Fruit fly (Drosophila melanogaster) whole organism, embryonic: ENCODE data around the gene dnc.

ENCODE experiments used
- B-H1 ChIP-seq: fragments of 200-800 bp; sonication (Bioruptor generic); IDR thresholded peaks from 3 replicates; pipeline ENCODE4 v1.3.6; 2022; ENCODE audit warnings: missing biosample characterization, missing genetic modification characterization
- B-H2 ChIP-seq: fragments of 200-800 bp; sonication (Bioruptor generic); optimal IDR thresholded peaks from 2 replicates; lab custom pipeline; 2018; ENCODE audit warnings: missing biosample characterization, mild to moderate bottlenecking, missing genetic modification characterization
- CG11398 ChIP-seq: fragments of 200-800 bp; sonication (Bioruptor generic); optimal IDR thresholded peaks from 2 replicates; lab custom pipeline; 2016; ENCODE audit warnings: missing biosample characterization, missing genetic modification characterization
- CG12071 ChIP-seq: fragments of 200-800 bp; sonication (Bioruptor generic); optimal IDR thresholded peaks from 3 replicates; lab custom pipeline; 2018; ENCODE audit warnings: missing biosample characterization, mild to moderate bottlenecking, missing genetic modification characterization
- CG12744 ChIP-seq: fragments of 200-800 bp; sonication (Bioruptor generic); optimal IDR thresholded peaks from 2 replicates; lab custom pipeline; 2016; ENCODE audit warnings: missing biosample characterization, missing genetic modification characterization
- CG13424 ChIP-seq: fragments of 200-800 bp; sonication (Bioruptor generic); optimal IDR thresholded peaks from 2 replicates; lab custom pipeline; 2019; ENCODE audit warnings: missing biosample characterization, mild to moderate bottlenecking, missing genetic modification characterization, moderate library complexity
- CG14050 ChIP-seq: fragments of 200-800 bp; sonication (Bioruptor generic); IDR thresholded peaks from 3 replicates; pipeline ENCODE4 v1.3.6; 2022; ENCODE audit warnings: missing biosample characterization, missing genetic modification characterization
- CG14710 ChIP-seq: fragments of 200-800 bp; sonication (Bioruptor generic); optimal IDR thresholded peaks from 3 replicates; lab custom pipeline; 2019; ENCODE audit warnings: missing biosample characterization, mild to moderate bottlenecking, missing genetic modification characterization, moderate library complexity
- CG15514 ChIP-seq: fragments of 200-800 bp; sonication (Bioruptor generic); optimal IDR thresholded peaks from 3 replicates; lab custom pipeline; 2017; ENCODE audit warnings: missing biosample characterization, missing genetic modification characterization, mild to moderate bottlenecking, moderate library complexity, missing genetic modification reagents
- CG15696 ChIP-seq: fragments of 200-800 bp; sonication (Bioruptor generic); optimal IDR thresholded peaks from 2 replicates; lab custom pipeline; 2019; ENCODE audit warnings: missing biosample characterization, mild to moderate bottlenecking, missing genetic modification characterization, moderate library complexity
- CG17385 ChIP-seq: fragments of 200-800 bp; sonication (Bioruptor generic); optimal IDR thresholded peaks from 3 replicates; lab custom pipeline; 2018; ENCODE audit warnings: missing biosample characterization, mild to moderate bottlenecking, missing genetic modification characterization
- CG1832 ChIP-seq: fragments of 200-800 bp; sonication (Bioruptor generic); optimal IDR thresholded peaks from 2 replicates; lab custom pipeline; 2017; ENCODE audit warnings: missing biosample characterization, mild to moderate bottlenecking, missing genetic modification characterization, inconsistent platforms
- CG2129 ChIP-seq: fragments of 200-800 bp; sonication (Bioruptor generic); IDR thresholded peaks from 2 replicates; pipeline ENCODE4 v1.3.6; 2022; ENCODE audit warnings: missing biosample characterization, missing genetic modification characterization; ENCODE audit not compliant: partially characterized antibody
- CG30020 ChIP-seq: fragments of 200-800 bp; optimal IDR thresholded peaks from 2 replicates; lab custom pipeline; 2019; ENCODE audit warnings: missing biosample characterization, mild to moderate bottlenecking, missing genetic modification characterization, moderate library complexity
- CG3065 ChIP-seq: fragments of 200-800 bp; sonication (Bioruptor generic); optimal IDR thresholded peaks from 2 replicates; lab custom pipeline; 2016; ENCODE audit warnings: missing biosample characterization, missing genetic modification characterization
- CG4617 ChIP-seq: fragments of 200-800 bp; sonication (Bioruptor generic); optimal IDR thresholded peaks from 3 replicates; lab custom pipeline; 2016; ENCODE audit warnings: missing biosample characterization, missing genetic modification characterization, borderline replicate concordance
- CG6272 ChIP-seq: fragments of 200-800 bp; sonication (Bioruptor generic); IDR thresholded peaks from 2 replicates; pipeline ENCODE4 v1.3.6; 2022; ENCODE audit warnings: missing biosample characterization, missing genetic modification characterization
- CG6689 ChIP-seq: fragments of 200-800 bp; sonication (Bioruptor generic); IDR thresholded peaks from 2 replicates; pipeline ENCODE4 v1.3.6; 2022; ENCODE audit warnings: missing biosample characterization, missing genetic modification characterization
- CG8290 ChIP-seq, 3 experiments: fragments of 200-800 bp; sonication (Bioruptor generic); optimal IDR thresholded peaks; 2 replicates each; lab custom pipeline; 2016 to 2019; ENCODE audit warnings: missing biosample characterization in 3 of 3, missing genetic modification characterization in 3 of 3, mild to moderate bottlenecking in 2 of 3, moderate library complexity in 1 of 3
- CTCF ChIP-seq: fragments of 200-800 bp; sonication (Bioruptor generic); optimal IDR thresholded peaks from 2 replicates; lab custom pipeline; 2017; ENCODE audit warnings: missing biosample characterization, mild to moderate bottlenecking, missing genetic modification characterization, moderate library complexity
- D19A ChIP-seq: fragments of 200-800 bp; optimal IDR thresholded peaks from 3 replicates; lab custom pipeline; 2019; ENCODE audit warnings: missing biosample characterization, mild to moderate bottlenecking, missing genetic modification characterization, moderate library complexity
- Deaf1 ChIP-seq: fragments of 200-800 bp; optimal IDR thresholded peaks from 3 replicates; lab custom pipeline; 2019; ENCODE audit warnings: missing biosample characterization, mild to moderate bottlenecking, missing genetic modification characterization, moderate library complexity
- ERR ChIP-seq: fragments of 200-800 bp; sonication (Bioruptor generic); optimal IDR thresholded peaks from 2 replicates; lab custom pipeline; 2016; ENCODE audit warnings: missing biosample characterization, missing genetic modification characterization
- Jarid2 ChIP-seq: fragments of 200-800 bp; sonication (Bioruptor generic); optimal IDR thresholded peaks from 3 replicates; lab custom pipeline; 2017; ENCODE audit warnings: mild to moderate bottlenecking, missing biosample characterization, missing genetic modification reagents, missing genetic modification characterization
- Lim3 ChIP-seq: fragments of 200-800 bp; sonication (Bioruptor generic); IDR thresholded peaks from 2 replicates; pipeline ENCODE4 v1.3.6; 2022; ENCODE audit warnings: missing biosample characterization, missing genetic modification characterization
- MESR4 ChIP-seq: fragments of 200-800 bp; sonication (Bioruptor generic); optimal IDR thresholded peaks from 2 replicates; lab custom pipeline; 2018; ENCODE audit warnings: missing biosample characterization, mild to moderate bottlenecking, missing genetic modification characterization, moderate library complexity
- Nf-YC ChIP-seq: fragments of 200-800 bp; optimal IDR thresholded peaks from 3 replicates; lab custom pipeline; 2019; ENCODE audit warnings: missing biosample characterization, mild to moderate bottlenecking, missing genetic modification characterization, moderate library complexity
- NfI ChIP-seq: fragments of 200-800 bp; sonication (Bioruptor generic); optimal IDR thresholded peaks from 3 replicates; lab custom pipeline; 2018; ENCODE audit warnings: missing biosample characterization, mild to moderate bottlenecking, missing genetic modification characterization, moderate library complexity
- Stat92E ChIP-seq, 3 experiments: fragments of >200 bp in 2 of 3; fragments of 200-800 bp in 1 of 3; sonication (Bioruptor generic) in 1 of 3; optimal IDR thresholded peaks; 2 replicates each; lab custom pipeline; 2017 to 2019; ENCODE audit warnings: missing biosample characterization in 3 of 3, missing genetic modification characterization in 3 of 3, mild to moderate bottlenecking in 1 of 3, moderate library complexity in 1 of 3
- Tbp ChIP-seq: fragments of >200 bp; optimal IDR thresholded peaks from 2 replicates; lab custom pipeline; 2018; ENCODE audit warnings: missing biosample characterization, missing genetic modification characterization
- YL-1 ChIP-seq: fragments of 200-800 bp; sonication (Bioruptor generic); optimal IDR thresholded peaks from 3 replicates; lab custom pipeline; 2017; ENCODE audit warnings: missing biosample characterization, mild to moderate bottlenecking, missing genetic modification characterization
- aop ChIP-seq: fragments of 200-800 bp; sonication (Bioruptor generic); IDR thresholded peaks from 2 replicates; pipeline ENCODE4 v1.3.6; 2022; ENCODE audit warnings: missing biosample characterization, missing genetic modification characterization
- bowl ChIP-seq: fragments of 200-800 bp; sonication (Bioruptor generic); IDR thresholded peaks from 2 replicates; pipeline ENCODE4 v1.3.6; 2022; ENCODE audit warnings: missing biosample characterization, missing genetic modification characterization
- cato ChIP-seq: fragments of 200-800 bp; sonication (Bioruptor generic); optimal IDR thresholded peaks from 2 replicates; lab custom pipeline; 2016; ENCODE audit warnings: missing biosample characterization, missing genetic modification characterization, borderline replicate concordance
- cg ChIP-seq: fragments of 200-800 bp; sonication (Bioruptor generic); optimal IDR thresholded peaks from 3 replicates; lab custom pipeline; 2019; ENCODE audit warnings: missing biosample characterization, mild to moderate bottlenecking, missing genetic modification characterization, moderate library complexity
- ci ChIP-seq: fragments of 200-800 bp; sonication (Bioruptor generic); IDR thresholded peaks from 3 replicates; pipeline ENCODE4 v1.3.6; 2022; ENCODE audit warnings: missing biosample characterization, missing genetic modification characterization
- croc ChIP-seq: fragments of 200-800 bp; sonication (Bioruptor generic); conservative IDR thresholded peaks from 3 replicates; pipeline ENCODE4 v1.3.6; 2022; ENCODE audit warnings: missing biosample characterization, missing genetic modification characterization
- crol ChIP-seq: fragments of 200-800 bp; sonication (Bioruptor generic); IDR thresholded peaks from 2 replicates; pipeline ENCODE4 v1.3.6; 2022; ENCODE audit warnings: missing biosample characterization, missing genetic modification characterization
- emc ChIP-seq: fragments of 200-800 bp; sonication (Bioruptor generic); optimal IDR thresholded peaks from 2 replicates; lab custom pipeline; 2016; ENCODE audit warnings: missing biosample characterization, missing genetic modification characterization
- eve ChIP-seq, 2 experiments: fragments of >200 bp; optimal IDR thresholded peaks; 2 replicates each; lab custom pipeline; 2017; ENCODE audit warnings: missing biosample characterization in 2 of 2, missing genetic modification characterization in 2 of 2
- hkb ChIP-seq, 2 experiments: fragments of 200-800 bp in 1 of 2; fragments of >200 bp in 1 of 2; sonication (Bioruptor generic) in 1 of 2; IDR thresholded peaks in 1 of 2; optimal IDR thresholded peaks in 1 of 2; 2 replicates each; pipeline versions ENCODE4 v1.3.6 to Lab custom; 2017 to 2022; ENCODE audit warnings: missing biosample characterization in 1 of 2, missing genetic modification characterization in 1 of 2
- jigr1 ChIP-seq: fragments of 200-800 bp; sonication (Bioruptor generic); IDR thresholded peaks from 3 replicates; pipeline ENCODE4 v1.3.6; 2022; ENCODE audit warnings: missing biosample characterization, missing genetic modification characterization
- lmd ChIP-seq: fragments of 200-800 bp; sonication (Bioruptor generic); IDR thresholded peaks from 2 replicates; pipeline ENCODE4 v1.3.6; 2022; ENCODE audit warnings: missing biosample characterization, missing genetic modification characterization
- lola ChIP-seq, 3 experiments: fragments of >200 bp in 2 of 3; fragments of 200-800 bp in 1 of 3; sonication (Bioruptor generic) in 1 of 3; optimal IDR thresholded peaks; 2 replicates each; lab custom pipeline; 2017 to 2019; ENCODE audit warnings: missing biosample characterization in 3 of 3, missing genetic modification characterization in 3 of 3, mild to moderate bottlenecking in 1 of 3, moderate library complexity in 1 of 3
- nau ChIP-seq: fragments of 200-800 bp; sonication (Bioruptor generic); optimal IDR thresholded peaks from 3 replicates; lab custom pipeline; 2017; ENCODE audit warnings: missing biosample characterization, mild to moderate bottlenecking, missing genetic modification characterization, missing genetic modification reagents
- pita ChIP-seq: fragments of 200-800 bp; sonication (Bioruptor generic); optimal IDR thresholded peaks from 2 replicates; lab custom pipeline; 2017; ENCODE audit warnings: missing biosample characterization, mild to moderate bottlenecking, missing genetic modification characterization
- pum ChIP-seq: fragments of 200-800 bp; sonication (Bioruptor generic); optimal IDR thresholded peaks from 2 replicates; lab custom pipeline; 2016; ENCODE audit warnings: missing biosample characterization, missing genetic modification characterization
- stc ChIP-seq: fragments of 200-800 bp; sonication (Bioruptor generic); IDR thresholded peaks from 2 replicates; pipeline ENCODE4 v1.3.6; 2022; ENCODE audit warnings: missing biosample characterization, missing genetic modification characterization
- trem ChIP-seq: fragments of 200-800 bp; optimal IDR thresholded peaks from 3 replicates; lab custom pipeline; 2019; ENCODE audit warnings: missing biosample characterization, mild to moderate bottlenecking, missing genetic modification characterization, moderate library complexity
- zfh1 ChIP-seq: fragments of 200-800 bp; sonication (Bioruptor generic); IDR thresholded peaks from 3 replicates; pipeline ENCODE4 v1.3.6; 2022; ENCODE audit warnings: missing biosample characterization, missing genetic modification characterization

The dnc gene

dm6 chrX:3357724-3358179 is 181.5 kb downstream of the dnc start (continued):
- TF ChIP-seq Stat92E (GFP tag; optimal IDR thresholded peaks at IDR 0.05; lab: Kevin White, UChicago) (no peak), CTCF (GFP tag; lab: Kevin White, UChicago) (no peak), B-H1 (no peak), hkb (optimal IDR thresholded peaks at IDR 0.05; lab: Kevin White, UChicago) (no peak), hkb (GFP tag; IDR thresholded peaks at IDR 0.05; lab: Robert Waterston, UW) (peak; percentile 43), MESR4 (GFP tag; lab: Kevin White, UChicago) (no peak), CG15696 (tag; lab: Kevin White, UChicago) (peak; percentile 68), CG11398 (GFP tag; lab: Kevin White, UChicago) (peak; percentile 37), bowl (GFP tag; lab: Robert Waterston, UW) (no peak), CG17385 (GFP tag; lab: Kevin White, UChicago) (no peak), Lim3 (no peak), stc (GFP tag; lab: Robert Waterston, UW) (no peak), ERR (GFP tag; lab: Kevin White, UChicago) (no peak), CG30020 (tag; lab: Kevin White, UChicago) (no peak), D19A (tag; lab: Kevin White, UChicago) (peak; percentile 49), CG3065 (GFP tag; lab: Kevin White, UChicago) (no peak), YL-1 (GFP tag; lab: Kevin White, UChicago) (peak; percentile 14), lola (GFP tag; optimal IDR thresholded peaks at IDR 0.05; lab: Kevin White, UChicago) (peak in 1 of 3 experiments; percentile 12), Nf-YC (tag; lab: Kevin White, UChicago) (no peak), NfI (no peak), CG6272 (no peak), CG4617 (GFP tag; lab: Kevin White, UChicago) (no peak), nau (GFP tag; lab: Kevin White, UChicago) (no peak), CG14710 (tag; lab: Kevin White, UChicago) (peak; percentile 25), B-H2 (GFP tag; lab: Kevin White, UChicago) (no peak), CG12071 (peak; percentile 19), CG13424 (tag; lab: Kevin White, UChicago) (peak; percentile 51), CG8290 (GFP tag; optimal IDR thresholded peaks at IDR 0.05; lab: Kevin White, UChicago) (no peak), CG8290 (tag; optimal IDR thresholded peaks at IDR 0.05; lab: Kevin White, UChicago) (peak in 1 of 2 experiments; percentile 13), CG14050 (GFP tag; lab: Robert Waterston, UW) (no peak), ci (GFP tag; lab: Robert Waterston, UW) (peak; percentile 59; the same call in 1 of the 3 replicates), Tbp (GFP tag; lab: Kevin White, UChicago) (no peak), Jarid2 (GFP tag; lab: Kevin White, UChicago) (peak; percentile 20), aop (GFP tag; lab: Robert Waterston, UW) (no peak), zfh1 (GFP tag; lab: Robert Waterston, UW) (peak; percentile 52; the same call in 1 of the 3 replicates), croc (GFP tag; lab: Robert Waterston, UW) (no peak), CG12744 (GFP tag; lab: Kevin White, UChicago) (peak; percentile 27), eve (GFP tag; optimal IDR thresholded peaks at IDR 0.05; lab: Kevin White, UChicago) (no peak), CG2129 (GFP tag; lab: Robert Waterston, UW) (no peak), lmd (GFP tag; lab: Robert Waterston, UW) (peak; percentile 9; the same call in 1 of the 2 replicates), CG6689 (GFP tag; lab: Robert Waterston, UW) (0 out of 2 replicates have a peak, but pooled peaks have one; percentile 29), pita (no peak), trem (no peak), cato (no peak), CG15514 (GFP tag; lab: Kevin White, UChicago) (peak; percentile 12), jigr1 (no peak), emc (GFP tag; lab: Kevin White, UChicago) (no peak), pum (GFP tag; lab: Kevin White, UChicago) (no peak), cg (no peak), Deaf1 (tag; lab: Kevin White, UChicago) (peak; percentile 2), CG1832 (no peak), crol (GFP tag; lab: Robert Waterston, UW) (no peak)
